Fruit fly (Drosophila melanogaster) whole organism, embryonic: ENCODE data around the gene CG43922.

ENCODE experiments used
- Bdp1 ChIP-seq: fragments of 200-800 bp; sonication (Bioruptor generic); optimal IDR thresholded peaks from 3 replicates; lab custom pipeline; 2016; ENCODE audit warnings: missing biosample characterization, missing genetic modification characterization
- CG8478 ChIP-seq: fragments of >200 bp; optimal IDR thresholded peaks from 2 replicates; lab custom pipeline; 2018
- br ChIP-seq: fragments of >200 bp; optimal IDR thresholded peaks from 2 replicates; lab custom pipeline; 2017
- tup ChIP-seq: fragments of 200-800 bp; sonication (Bioruptor generic); optimal IDR thresholded peaks from 2 replicates; lab custom pipeline; 2016; ENCODE audit warnings: missing biosample characterization, mild to moderate bottlenecking, missing genetic modification characterization, moderate library complexity

- TF ChIP-seq br (no peak), Bdp1 (no peak), tup (GFP tag; lab: Kevin White, UChicago) (no peak), CG8478 (no peak)
Observed at dm6 chr2L:6264390-6264789, 44.2 kb downstream of the CG43922 start, which contains the start of gene CG13983.
